Worm (Caenorhabditis elegans) whole organism, L3 larva: ENCODE results near the gene B0563.5.

ENCODE experiments used
- ama-1 ChIP-seq: fragments of 150-350 bp; optimal IDR thresholded peaks from 2 replicates; lab custom pipeline; 2018
- ceh-28 ChIP-seq: fragments of 150-350 bp; optimal IDR thresholded peaks from 2 replicates; lab custom pipeline; 2014; ENCODE audit warnings: missing biosample characterization, missing genetic modification reagents, missing genetic modification characterization
- daf-12 ChIP-seq: fragments of 150-350 bp; optimal IDR thresholded peaks from 2 replicates; lab custom pipeline; 2014; ENCODE audit warnings: missing biosample characterization, missing genetic modification reagents, missing genetic modification characterization
- elt-2 ChIP-seq: sonication (generic microtip); optimal IDR thresholded peaks from 2 replicates; lab custom pipeline; 2016; ENCODE audit warnings: missing genetic modification reagents, mild to moderate bottlenecking, missing genetic modification characterization, missing compliant biosample characterization
- jun-1 ChIP-seq: fragments of 150-350 bp; optimal IDR thresholded peaks from 2 replicates; lab custom pipeline; 2014; ENCODE audit warnings: missing biosample characterization, missing genetic modification reagents, missing genetic modification characterization
- nfya-1 ChIP-seq: sonication (generic microtip); optimal IDR thresholded peaks from 2 replicates; lab custom pipeline; 2017; ENCODE audit warnings: missing genetic modification characterization, mild to moderate bottlenecking, missing compliant biosample characterization, antibody characterized with exemption, moderate library complexity; ENCODE audit not compliant: insufficient read depth
- nhr-11 ChIP-seq: fragments of 150-350 bp; optimal IDR thresholded peaks from 2 replicates; lab custom pipeline; 2014; ENCODE audit warnings: missing biosample characterization, missing genetic modification characterization
- nhr-12 ChIP-seq: fragments of 150-350 bp; optimal IDR thresholded peaks from 2 replicates; lab custom pipeline; 2014; ENCODE audit warnings: missing biosample characterization, missing genetic modification characterization
- nhr-237 ChIP-seq: fragments of 150-350 bp; optimal IDR thresholded peaks from 2 replicates; lab custom pipeline; 2014; ENCODE audit warnings: missing biosample characterization, missing genetic modification characterization
- pha-4 ChIP-seq: fragments of 150-350 bp; optimal IDR thresholded peaks from 2 replicates; lab custom pipeline; 2014; ENCODE audit warnings: missing biosample characterization, missing genetic modification reagents, missing genetic modification characterization
- unc-39 ChIP-seq: sonication (generic microtip); optimal IDR thresholded peaks from 4 replicates; lab custom pipeline; 2017; ENCODE audit warnings: missing biosample characterization, missing genetic modification characterization
- unc-62 ChIP-seq: fragments of 150-350 bp; sonication (generic microtip); optimal IDR thresholded peaks from 4 replicates; lab custom pipeline; 2014; ENCODE audit warnings: missing biosample characterization, missing genetic modification reagents, missing genetic modification characterization

DNA sequence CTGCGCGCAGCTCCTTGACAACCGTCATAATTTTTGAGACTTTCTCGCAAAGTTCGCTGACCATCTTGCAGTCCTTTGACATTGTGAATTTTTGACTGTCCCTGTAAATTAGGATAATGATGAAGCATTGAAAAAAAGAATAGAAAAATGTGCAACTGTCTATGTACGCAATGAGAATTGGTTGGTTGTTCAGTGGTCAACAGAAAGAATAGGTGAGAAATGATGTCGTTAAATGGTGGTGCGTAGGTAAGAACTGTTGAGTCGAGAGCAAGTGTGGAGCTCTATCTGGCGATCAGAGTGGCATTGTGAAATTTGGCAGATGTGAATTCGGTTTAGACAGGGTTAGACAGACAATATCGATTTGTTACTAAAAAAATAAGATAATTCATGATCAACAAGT, 28.5 kb downstream of the B0563.5 start, which contains the start of gene B0563.8:
- no peak for TF ChIP-seq jun-1 (tag; lab: Kevin White, UChicago)
- no peak for TF ChIP-seq unc-62 (GFP tag; lab: Kevin White, UChicago)
- no peak for TF ChIP-seq nfya-1
- TF ChIP-seq ceh-28 (tag; lab: Kevin White, UChicago) = no peak
- TF ChIP-seq nhr-237 (tag; lab: Kevin White, UChicago) = no peak
- no peak for TF ChIP-seq unc-39 (tag; lab: Kevin White, UChicago)
- no peak for TF ChIP-seq nhr-12 (tag; lab: Kevin White, UChicago)
- TF ChIP-seq daf-12 (tag; lab: Kevin White, UChicago) = no peak
- TF ChIP-seq elt-2 (tag; lab: Kevin White, UChicago) = no peak
- TF ChIP-seq nhr-11 (tag; lab: Kevin White, UChicago) = no peak
- no peak for TF ChIP-seq pha-4 (tag; lab: Kevin White, UChicago)
- TF ChIP-seq ama-1 (lab: Kevin White, UChicago) = no peak
